Worm (Caenorhabditis elegans) whole organism, early embryonic: ENCODE measurements around the gene clec-35.

Experiments
- ama-1 ChIP-seq: fragments of 150-350 bp; optimal IDR thresholded peaks from 2 replicates; lab custom pipeline; 2014
- ceh-36 ChIP-seq: sonication (generic microtip); optimal IDR thresholded peaks from 2 replicates; lab custom pipeline; 2016; ENCODE audit warnings: missing genetic modification characterization, inconsistent platforms, missing compliant biosample characterization
- flt-1 ChIP-seq: fragments of 200-800 bp; sonication (Bioruptor generic); IDR thresholded peaks from 2 replicates; pipeline ENCODE4 v1.3.6; 2022; ENCODE audit warnings: missing genetic modification characterization, missing compliant biosample characterization
- hmbx-1 ChIP-seq: sonication (generic microtip); optimal IDR thresholded peaks from 2 replicates; lab custom pipeline; 2016; ENCODE audit warnings: mild to moderate bottlenecking, missing genetic modification characterization, missing compliant biosample characterization
- sea-1 ChIP-seq: fragments of 200-800 bp; sonication (Bioruptor generic); conservative IDR thresholded peaks from 2 replicates; pipeline ENCODE4 v1.3.6; 2022; ENCODE audit warnings: missing genetic modification characterization, missing compliant biosample characterization
- tbx-37 ChIP-seq: fragments of 200-800 bp; sonication (Bioruptor generic); conservative IDR thresholded peaks from 2 replicates; pipeline ENCODE4 v1.3.6; 2022; ENCODE audit warnings: missing genetic modification reagents, missing genetic modification characterization, missing compliant biosample characterization

- TF ChIP-seq ama-1 (lab: Kevin White, UChicago) (no peak), flt-1 (GFP tag; lab: Robert Waterston, UW) (no peak), ceh-36 (tag; lab: Kevin White, UChicago) (no peak), tbx-37 (GFP tag; lab: Robert Waterston, UW) (no peak), hmbx-1 (no peak), sea-1 (GFP tag; lab: Robert Waterston, UW) (no peak)
Measured at ce11 chrV:16815261-16815660, 38.6 kb downstream of the clec-35 start, which contains the start of gene T20B3.1.
